Fruit fly (Drosophila melanogaster) whole organism: ENCODE results near the gene gdl.

Experiments
- CG8478 ChIP-seq: fragments of >200 bp; optimal IDR thresholded peaks from 2 replicates; lab custom pipeline; 2018; ENCODE audit warnings: inconsistent platforms
- Dll ChIP-seq: fragments of >200 bp; optimal IDR thresholded peaks from 2 replicates; lab custom pipeline; 2017
- EcR ChIP-seq, 2 experiments: fragments of >200 bp; optimal IDR thresholded peaks; 2 replicates each; lab custom pipeline; 2017; ENCODE audit warnings: missing biosample characterization in 2 of 2, missing genetic modification characterization in 2 of 2, missing genetic modification reagents in 2 of 2
- pan ChIP-seq: fragments of >200 bp; optimal IDR thresholded peaks from 2 replicates; lab custom pipeline; 2017
- psq ChIP-seq: fragments of >200 bp; optimal IDR thresholded peaks from 2 replicates; lab custom pipeline; 2017
- usp ChIP-seq: fragments of >200 bp; optimal IDR thresholded peaks from 2 replicates; lab custom pipeline; 2017; ENCODE audit warnings: missing biosample characterization, missing genetic modification characterization, mixed read lengths

gdl gene

dm6 chr3L:15514814-15515495, 5.7 kb downstream of the gdl start:
- TF ChIP-seq Dll (lab: Kevin White, UChicago) (no peak), psq (no peak), pan (no peak), CG8478 (lab: Kevin White, UChicago) (no peak), usp (no peak), EcR (GFP tag; optimal IDR thresholded peaks at IDR 0.05; lab: Kevin White, UChicago) (no peak)

dm6 chr3L:15516440-15516839, 7.2 kb downstream of the gdl start:
- TF ChIP-seq psq (no peak), usp (no peak), EcR (GFP tag; optimal IDR thresholded peaks at IDR 0.05; lab: Kevin White, UChicago) (no peak), CG8478 (lab: Kevin White, UChicago) (no peak), Dll (lab: Kevin White, UChicago) (no peak), pan (no peak)

- TF ChIP-seq Dll (lab: Kevin White, UChicago) (no peak), usp (no peak), pan (no peak), psq (no peak), EcR (GFP tag; optimal IDR thresholded peaks at IDR 0.05; lab: Kevin White, UChicago) (no peak), CG8478 (lab: Kevin White, UChicago) (no peak)
Observed at dm6 chr3L:15516956-15517355, 7.7 kb downstream of the gdl start, which contains the start of gene CG13454. Gene CG13454, minus strand, starts transcription at chr3L:15517056.

- no peak for TF ChIP-seq CG8478 (lab: Kevin White, UChicago)
- no peak for TF ChIP-seq usp
- no peak for TF ChIP-seq Dll (lab: Kevin White, UChicago)
- TF ChIP-seq psq, result no peak
- TF ChIP-seq pan, result no peak
- no peak for TF ChIP-seq EcR (GFP tag; optimal IDR thresholded peaks at IDR 0.05; lab: Kevin White, UChicago)
Observed at dm6 chr3L:15517508-15517907, 8.3 kb downstream of the gdl start.

dm6 chr3L:15518344-15518743, 9.1 kb downstream of the gdl start:
- TF ChIP-seq usp, result no peak
- TF ChIP-seq Dll (lab: Kevin White, UChicago), result no peak
- TF ChIP-seq EcR (GFP tag; optimal IDR thresholded peaks at IDR 0.05; lab: Kevin White, UChicago), result no peak
- no peak for TF ChIP-seq pan
- TF ChIP-seq CG8478 (lab: Kevin White, UChicago), result no peak
- no peak for TF ChIP-seq psq

dm6 chr3L:15519492-15519891, 10.2 kb downstream of the gdl start, which contains the start of gene mex1:
Gene mex1, minus strand, starts transcription at chr3L:15519592.
- TF ChIP-seq Dll (lab: Kevin White, UChicago), result no peak
- no peak for TF ChIP-seq psq
- no peak for TF ChIP-seq usp
- TF ChIP-seq EcR (GFP tag; optimal IDR thresholded peaks at IDR 0.05; lab: Kevin White, UChicago), result no peak
- no peak for TF ChIP-seq CG8478 (lab: Kevin White, UChicago)
- no peak for TF ChIP-seq pan

dm6 chr3L:15519920-15520319, 10.7 kb downstream of the gdl start:
- TF ChIP-seq CG8478 (lab: Kevin White, UChicago) (no peak), Dll (lab: Kevin White, UChicago) (no peak), EcR (GFP tag; optimal IDR thresholded peaks at IDR 0.05; lab: Kevin White, UChicago) (no peak), usp (no peak)

dm6 chr3L:15520320-15520719, 11.1 kb downstream of the gdl start, which contains the start of gene yellow-k:
Gene yellow-k, plus strand, starts transcription at chr3L:15520620.
- TF ChIP-seq pan (no peak), EcR (GFP tag; optimal IDR thresholded peaks at IDR 0.05; lab: Kevin White, UChicago) (no peak), psq (no peak), usp (no peak), Dll (lab: Kevin White, UChicago) (no peak), CG8478 (lab: Kevin White, UChicago) (no peak)

- TF ChIP-seq usp (no peak), CG8478 (lab: Kevin White, UChicago) (no peak), psq (no peak), EcR (GFP tag; optimal IDR thresholded peaks at IDR 0.05; lab: Kevin White, UChicago) (no peak), pan (no peak)
Observed at dm6 chr3L:15523806-15524346, 14.6 kb downstream of the gdl start, which contains the start of gene CG7945. Gene CG7945, minus strand, starts transcription at chr3L:15524137.

dm6 chr3L:15525153-15525552, 15.9 kb downstream of the gdl start, which contains the start of gene CG33986:
Gene CG33986, minus strand, starts transcription at chr3L:15525253.
- TF ChIP-seq pan, result no peak
- no peak for TF ChIP-seq Dll (lab: Kevin White, UChicago)
- TF ChIP-seq usp, result no peak
- no peak for TF ChIP-seq psq
- no peak for TF ChIP-seq CG8478 (lab: Kevin White, UChicago)
- no peak for TF ChIP-seq EcR (GFP tag; optimal IDR thresholded peaks at IDR 0.05; lab: Kevin White, UChicago)

dm6 chr3L:15526712-15527111, 17.5 kb downstream of the gdl start, which contains the start of gene CG33985:
Gene CG33985, minus strand, starts transcription at chr3L:15526812.
- no peak for TF ChIP-seq pan
- no peak for TF ChIP-seq psq
- TF ChIP-seq usp, result no peak
- no peak for TF ChIP-seq CG8478 (lab: Kevin White, UChicago)
- TF ChIP-seq Dll (lab: Kevin White, UChicago), result no peak
- TF ChIP-seq EcR (GFP tag; optimal IDR thresholded peaks at IDR 0.05; lab: Kevin White, UChicago), result no peak

dm6 chr3L:15527416-15527815, 18.2 kb downstream of the gdl start, which contains the start of gene CG42729:
Gene CG42729, minus strand, starts transcription at chr3L:15527516.
- no peak for TF ChIP-seq psq
- no peak for TF ChIP-seq usp
- TF ChIP-seq pan, result no peak
- TF ChIP-seq Dll (lab: Kevin White, UChicago), result no peak
- no peak for TF ChIP-seq EcR (GFP tag; optimal IDR thresholded peaks at IDR 0.05; lab: Kevin White, UChicago)
- TF ChIP-seq CG8478 (lab: Kevin White, UChicago), result no peak
